Worm (Caenorhabditis elegans) whole organism, L3 larva: ENCODE measurements around the gene sru-7.

Experiments
- ama-1 ChIP-seq: fragments of 150-350 bp; optimal IDR thresholded peaks from 2 replicates; lab custom pipeline; 2018
- daf-12 ChIP-seq: fragments of 150-350 bp; optimal IDR thresholded peaks from 2 replicates; lab custom pipeline; 2014; ENCODE audit warnings: missing biosample characterization, missing genetic modification reagents, missing genetic modification characterization
- elt-1 ChIP-seq: fragments of 150-350 bp; optimal IDR thresholded peaks from 2 replicates; lab custom pipeline; 2014; ENCODE audit warnings: missing biosample characterization, missing genetic modification characterization
- nhr-23 ChIP-seq: fragments of 150-350 bp; optimal IDR thresholded peaks from 2 replicates; lab custom pipeline; 2014; ENCODE audit warnings: missing biosample characterization, missing genetic modification reagents, missing genetic modification characterization
- nhr-77 ChIP-seq: fragments of 150-350 bp; optimal IDR thresholded peaks from 2 replicates; lab custom pipeline; 2014; ENCODE audit warnings: missing biosample characterization, missing genetic modification characterization
- snpc-4 ChIP-seq: fragments of 150-350 bp; optimal IDR thresholded peaks from 2 replicates; lab custom pipeline; 2014; ENCODE audit warnings: missing biosample characterization, missing genetic modification characterization
- zag-1 ChIP-seq: fragments of 150-350 bp; optimal IDR thresholded peaks from 2 replicates; lab custom pipeline; 2014; ENCODE audit warnings: missing biosample characterization, missing genetic modification characterization

DNA sequence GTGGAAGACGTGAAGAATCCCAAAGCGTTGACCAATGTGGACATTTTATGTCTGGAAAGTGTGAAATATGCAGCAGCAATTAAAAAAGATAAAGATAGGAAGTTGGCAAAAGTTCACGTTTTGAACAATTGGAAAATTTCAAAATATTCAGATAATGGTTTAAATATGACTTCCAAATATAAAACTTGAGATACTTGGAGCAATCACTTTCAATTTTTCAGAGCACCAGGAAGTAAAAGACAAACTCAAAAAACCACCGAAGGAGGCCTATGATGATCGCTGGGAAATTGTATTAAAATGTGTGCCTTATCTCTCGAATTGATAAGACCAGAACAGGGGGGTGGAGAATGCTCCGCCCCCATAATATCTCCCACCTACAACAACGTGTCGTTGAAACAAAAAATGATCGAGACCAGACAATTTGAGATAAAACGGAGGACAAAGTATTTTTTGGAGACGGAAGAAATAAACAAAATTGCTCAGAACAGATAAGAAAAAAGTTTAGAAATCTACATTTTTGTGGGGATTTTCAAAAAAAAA, 40.6 kb upstream of the sru-7 start, which contains the start of gene eppl-1:
- no peak for TF ChIP-seq ama-1
- TF ChIP-seq snpc-4, result no peak
- TF ChIP-seq nhr-23 (tag; lab: Kevin White, UChicago), result no peak
- TF ChIP-seq daf-12 (tag; lab: Kevin White, UChicago), result no peak
- no peak for TF ChIP-seq elt-1
- TF ChIP-seq nhr-77 (tag; lab: Kevin White, UChicago), result no peak
- no peak for TF ChIP-seq zag-1 (tag; lab: Kevin White, UChicago)
